Fruit fly (Drosophila melanogaster) whole organism, embryonic: ENCODE data around the gene CG14052.
A peak's percentile ranks its signal among the peaks of the same experiment; 100 is the strongest.

Experiments used
- B-H1 ChIP-seq: fragments of 200-800 bp; sonication (Bioruptor generic); IDR thresholded peaks from 3 replicates; pipeline ENCODE4 v1.3.6; 2022; ENCODE audit warnings: missing biosample characterization, missing genetic modification characterization
- BEAF-32 ChIP-seq: fragments of 200-800 bp; sonication (Bioruptor generic); optimal IDR thresholded peaks from 3 replicates; lab custom pipeline; 2017; ENCODE audit warnings: missing biosample characterization, missing genetic modification characterization, mild to moderate bottlenecking, moderate library complexity, missing genetic modification reagents
- CG10321 ChIP-seq: fragments of 200-800 bp; sonication (Bioruptor generic); IDR thresholded peaks from 2 replicates; pipeline ENCODE4 v1.3.6; 2022; ENCODE audit warnings: missing biosample characterization, missing genetic modification characterization
- CG11696 ChIP-seq: fragments of 200-800 bp; sonication (Bioruptor generic); IDR thresholded peaks from 2 replicates; pipeline ENCODE4 v1.3.6; 2022; ENCODE audit warnings: missing biosample characterization, missing genetic modification characterization
- CG12219 ChIP-seq: fragments of 200-800 bp; sonication (Bioruptor generic); optimal IDR thresholded peaks from 3 replicates; lab custom pipeline; 2018; ENCODE audit warnings: missing biosample characterization, mild to moderate bottlenecking, missing genetic modification characterization
- CG1233 ChIP-seq: fragments of 200-800 bp; sonication (Bioruptor generic); optimal IDR thresholded peaks from 4 replicates; lab custom pipeline; 2018; ENCODE audit warnings: missing biosample characterization, mild to moderate bottlenecking, missing genetic modification characterization
- CG13624 ChIP-seq: fragments of 200-800 bp; sonication (Bioruptor generic); optimal IDR thresholded peaks from 2 replicates; lab custom pipeline; 2016; ENCODE audit warnings: missing biosample characterization, missing genetic modification characterization
- CG15514 ChIP-seq: fragments of 200-800 bp; sonication (Bioruptor generic); optimal IDR thresholded peaks from 3 replicates; lab custom pipeline; 2017; ENCODE audit warnings: missing biosample characterization, missing genetic modification characterization, mild to moderate bottlenecking, moderate library complexity, missing genetic modification reagents
- CG17328 ChIP-seq: fragments of 200-800 bp; sonication (Bioruptor generic); IDR thresholded peaks from 2 replicates; pipeline ENCODE4 v1.3.6; 2022; ENCODE audit warnings: missing biosample characterization, missing genetic modification characterization
- CG17361 ChIP-seq: fragments of 200-800 bp; sonication (Bioruptor generic); IDR thresholded peaks from 3 replicates; pipeline ENCODE4 v1.3.6; 2022; ENCODE audit warnings: missing biosample characterization, missing genetic modification characterization
- CG17568 ChIP-seq: fragments of 200-800 bp; sonication (Bioruptor generic); optimal IDR thresholded peaks from 2 replicates; lab custom pipeline; 2018; ENCODE audit warnings: missing biosample characterization, mild to moderate bottlenecking, missing genetic modification characterization, moderate library complexity
- CG1832 ChIP-seq: fragments of 200-800 bp; sonication (Bioruptor generic); optimal IDR thresholded peaks from 2 replicates; lab custom pipeline; 2017; ENCODE audit warnings: missing biosample characterization, mild to moderate bottlenecking, missing genetic modification characterization, inconsistent platforms
- CG18599 ChIP-seq: fragments of 200-800 bp; sonication (Bioruptor generic); optimal IDR thresholded peaks from 3 replicates; lab custom pipeline; 2017; ENCODE audit warnings: missing biosample characterization, missing genetic modification characterization, mild to moderate bottlenecking, moderate library complexity, missing genetic modification reagents
- CG18619 ChIP-seq: fragments of 200-800 bp; sonication (Bioruptor generic); optimal IDR thresholded peaks from 3 replicates; lab custom pipeline; 2017; ENCODE audit warnings: missing biosample characterization, mild to moderate bottlenecking, missing genetic modification characterization
- CG31224 ChIP-seq: fragments of 200-800 bp; sonication (Bioruptor generic); IDR thresholded peaks from 2 replicates; pipeline ENCODE4 v1.3.6; 2022; ENCODE audit warnings: missing biosample characterization, missing genetic modification characterization
- CG4730 ChIP-seq: fragments of 200-800 bp; sonication (Bioruptor generic); IDR thresholded peaks from 2 replicates; pipeline ENCODE4 v1.3.6; 2022; ENCODE audit warnings: missing biosample characterization, missing genetic modification characterization
- CG7271 ChIP-seq: fragments of 200-800 bp; sonication (Bioruptor generic); optimal IDR thresholded peaks from 2 replicates; lab custom pipeline; 2018; ENCODE audit warnings: missing biosample characterization, mild to moderate bottlenecking, missing genetic modification characterization, moderate library complexity
- CG8290 ChIP-seq, 3 experiments: fragments of 200-800 bp; sonication (Bioruptor generic); optimal IDR thresholded peaks; 2 replicates each; lab custom pipeline; 2016 to 2019; ENCODE audit warnings: missing biosample characterization in 3 of 3, missing genetic modification characterization in 3 of 3, mild to moderate bottlenecking in 2 of 3, moderate library complexity in 1 of 3
- CG8359 ChIP-seq: fragments of 200-800 bp; sonication (Bioruptor generic); optimal IDR thresholded peaks from 2 replicates; lab custom pipeline; 2017; ENCODE audit warnings: missing biosample characterization, mild to moderate bottlenecking, missing genetic modification characterization, borderline replicate concordance
- D19A ChIP-seq: fragments of 200-800 bp; optimal IDR thresholded peaks from 3 replicates; lab custom pipeline; 2019; ENCODE audit warnings: missing biosample characterization, mild to moderate bottlenecking, missing genetic modification characterization, moderate library complexity
- HHEX ChIP-seq: fragments of 200-800 bp; sonication (Bioruptor generic); optimal IDR thresholded peaks from 3 replicates; lab custom pipeline; 2017; ENCODE audit warnings: missing biosample characterization, mild to moderate bottlenecking, missing genetic modification characterization, missing genetic modification reagents
- Jarid2 ChIP-seq: fragments of 200-800 bp; sonication (Bioruptor generic); optimal IDR thresholded peaks from 3 replicates; lab custom pipeline; 2017; ENCODE audit warnings: mild to moderate bottlenecking, missing biosample characterization, missing genetic modification reagents, missing genetic modification characterization
- Med ChIP-seq: fragments of 200-800 bp; sonication (Bioruptor generic); peaks from one replicate; lab custom pipeline; 2016; ENCODE audit warnings: missing biosample characterization, missing genetic modification characterization, mild to moderate bottlenecking, inconsistent platforms, moderate library complexity
- Mrtf ChIP-seq: fragments of 200-800 bp; sonication (Bioruptor generic); IDR thresholded peaks from 3 replicates; pipeline ENCODE4 v1.3.6; 2022; ENCODE audit warnings: missing biosample characterization, missing genetic modification characterization
- Nf-YB ChIP-seq: fragments of 200-800 bp; sonication (Bioruptor generic); optimal IDR thresholded peaks from 3 replicates; lab custom pipeline; 2019; ENCODE audit warnings: missing biosample characterization, mild to moderate bottlenecking, missing genetic modification characterization, moderate library complexity
- Nf-YC ChIP-seq: fragments of 200-800 bp; optimal IDR thresholded peaks from 3 replicates; lab custom pipeline; 2019; ENCODE audit warnings: missing biosample characterization, mild to moderate bottlenecking, missing genetic modification characterization, moderate library complexity
- Six4 ChIP-seq: fragments of 200-800 bp; sonication (Bioruptor generic); optimal IDR thresholded peaks from 2 replicates; lab custom pipeline; 2016; ENCODE audit warnings: missing biosample characterization, missing genetic modification characterization
- Spps ChIP-seq: fragments of 200-800 bp; sonication (Bioruptor generic); optimal IDR thresholded peaks from 2 replicates; lab custom pipeline; 2018; ENCODE audit warnings: missing biosample characterization, mild to moderate bottlenecking, missing genetic modification characterization
- Trl ChIP-seq, 3 experiments: fragments of >200 bp in 2 of 3; fragments of 200-800 bp in 1 of 3; sonication (Bioruptor generic) in 1 of 3; optimal IDR thresholded peaks; 2 replicates in 1 of 3; 3 replicates in 2 of 3; lab custom pipeline; 2016 to 2017; ENCODE audit warnings: missing biosample characterization in 1 of 3, missing genetic modification characterization in 1 of 3
- ato ChIP-seq: fragments of 200-800 bp; sonication (Bioruptor generic); IDR thresholded peaks from 2 replicates; pipeline ENCODE4 v1.3.6; 2022; ENCODE audit warnings: missing biosample characterization, missing genetic modification characterization; ENCODE audit not compliant: partially characterized antibody
- cato ChIP-seq: fragments of 200-800 bp; sonication (Bioruptor generic); optimal IDR thresholded peaks from 2 replicates; lab custom pipeline; 2016; ENCODE audit warnings: missing biosample characterization, missing genetic modification characterization, borderline replicate concordance
- dpn ChIP-seq, 2 experiments: fragments of 200-800 bp; sonication (Bioruptor generic); optimal IDR thresholded peaks; 3 replicates each; lab custom pipeline; 2016; ENCODE audit warnings: missing biosample characterization in 2 of 2, missing genetic modification characterization in 2 of 2
- dysf ChIP-seq: fragments of 200-800 bp; sonication (Bioruptor generic); IDR thresholded peaks from 3 replicates; pipeline ENCODE4 v1.3.6; 2022; ENCODE audit warnings: missing biosample characterization, missing genetic modification characterization
- ewg ChIP-seq: fragments of 200-800 bp; sonication (Bioruptor generic); optimal IDR thresholded peaks from 3 replicates; lab custom pipeline; 2017; ENCODE audit warnings: mild to moderate bottlenecking, missing biosample characterization, missing genetic modification reagents, missing genetic modification characterization
- gcm2 ChIP-seq: fragments of 200-800 bp; sonication (Bioruptor generic); optimal IDR thresholded peaks from 2 replicates; lab custom pipeline; 2016; ENCODE audit warnings: missing biosample characterization, missing genetic modification characterization
- gsb-n ChIP-seq: fragments of 200-800 bp; sonication (Bioruptor generic); optimal IDR thresholded peaks from 3 replicates; lab custom pipeline; 2018; ENCODE audit warnings: missing biosample characterization, mild to moderate bottlenecking, missing genetic modification characterization
- hkb ChIP-seq, 2 experiments: fragments of 200-800 bp in 1 of 2; fragments of >200 bp in 1 of 2; sonication (Bioruptor generic) in 1 of 2; IDR thresholded peaks in 1 of 2; optimal IDR thresholded peaks in 1 of 2; 2 replicates each; pipeline versions ENCODE4 v1.3.6 to Lab custom; 2017 to 2022; ENCODE audit warnings: missing biosample characterization in 1 of 2, missing genetic modification characterization in 1 of 2
- phol ChIP-seq: fragments of 200-800 bp; sonication (Bioruptor generic); optimal IDR thresholded peaks from 3 replicates; lab custom pipeline; 2018; ENCODE audit warnings: missing biosample characterization, mild to moderate bottlenecking, missing genetic modification characterization, moderate library complexity
- pros ChIP-seq: fragments of 200-800 bp; sonication (Bioruptor generic); optimal IDR thresholded peaks from 3 replicates; lab custom pipeline; 2019; ENCODE audit warnings: missing biosample characterization, mild to moderate bottlenecking, missing genetic modification characterization, moderate library complexity
- repo ChIP-seq: fragments of 200-800 bp; sonication (Bioruptor generic); optimal IDR thresholded peaks from 2 replicates; lab custom pipeline; 2016; ENCODE audit warnings: missing biosample characterization, missing genetic modification characterization
- run ChIP-seq: fragments of 200-800 bp; sonication (Bioruptor generic); optimal IDR thresholded peaks from 3 replicates; lab custom pipeline; 2018; ENCODE audit warnings: missing biosample characterization, mild to moderate bottlenecking, missing genetic modification characterization
- sim ChIP-seq: fragments of 200-800 bp; sonication (Bioruptor generic); IDR thresholded peaks from 2 replicates; pipeline ENCODE4 v1.3.6; 2022; ENCODE audit warnings: missing biosample characterization, missing genetic modification characterization
- slbo ChIP-seq: fragments of 200-800 bp; sonication (Bioruptor generic); IDR thresholded peaks from 2 replicates; pipeline ENCODE4 v1.3.6; 2022; ENCODE audit warnings: missing biosample characterization, missing genetic modification characterization
- slou ChIP-seq: fragments of 200-800 bp; sonication (Bioruptor generic); optimal IDR thresholded peaks from 3 replicates; lab custom pipeline; 2016; ENCODE audit warnings: missing biosample characterization, missing genetic modification characterization
- sob ChIP-seq: fragments of 200-800 bp; sonication (Bioruptor generic); IDR thresholded peaks from 2 replicates; pipeline ENCODE4 v1.3.6; 2022; ENCODE audit warnings: missing biosample characterization, missing genetic modification characterization
- tll ChIP-seq, 2 experiments: fragments of 200-800 bp in 1 of 2; fragments of >200 bp in 1 of 2; sonication (Bioruptor generic) in 1 of 2; optimal IDR thresholded peaks; 2 replicates each; lab custom pipeline; 2017 to 2019; ENCODE audit warnings: missing biosample characterization in 2 of 2, missing genetic modification characterization in 2 of 2, mild to moderate bottlenecking in 1 of 2, moderate library complexity in 1 of 2
- tx ChIP-seq: fragments of 200-800 bp; sonication (Bioruptor generic); optimal IDR thresholded peaks from 2 replicates; lab custom pipeline; 2016; ENCODE audit warnings: missing biosample characterization, missing genetic modification characterization
- yki ChIP-seq: fragments of >200 bp; optimal IDR thresholded peaks from 3 replicates; lab custom pipeline; 2018
- z ChIP-seq: fragments of 200-800 bp; sonication (Bioruptor generic); IDR thresholded peaks from 3 replicates; pipeline ENCODE4 v1.3.6; 2022; ENCODE audit warnings: missing biosample characterization, missing genetic modification characterization
- zf30C ChIP-seq: fragments of 200-800 bp; sonication (Bioruptor generic); optimal IDR thresholded peaks from 3 replicates; lab custom pipeline; 2018; ENCODE audit warnings: missing biosample characterization, mild to moderate bottlenecking, missing genetic modification characterization

The CG14052 gene

DNA sequence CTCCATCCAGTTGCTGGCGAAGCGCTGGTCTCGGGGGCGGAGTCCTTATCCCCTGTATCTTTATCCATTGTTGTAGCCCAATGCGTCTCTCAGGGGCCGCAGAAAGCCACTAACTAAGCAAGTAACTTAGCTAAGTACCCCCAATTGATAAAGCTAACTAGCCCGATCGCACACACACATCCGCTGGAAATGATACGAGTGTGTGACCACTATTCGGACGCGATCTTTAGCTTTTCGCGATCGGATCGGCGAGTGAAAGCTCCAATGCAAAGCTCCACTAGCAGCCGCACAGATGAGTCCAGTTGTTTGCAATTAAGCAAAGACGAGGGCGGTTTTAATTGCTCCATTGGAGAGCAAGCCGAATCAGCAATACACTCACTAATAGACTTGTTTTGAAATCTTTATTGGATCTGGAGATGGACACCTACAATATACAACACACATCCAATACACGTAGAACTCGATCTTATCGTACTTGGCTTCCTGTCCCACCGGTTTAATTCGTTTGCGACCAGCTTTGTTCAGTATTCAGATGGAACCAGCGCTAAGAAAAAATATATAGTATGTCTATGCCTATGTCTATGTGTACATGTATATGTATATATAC is 30.6 kb downstream of the CG14052 start, which contains the start of gene CG3091 (continued):
- no peak for TF ChIP-seq Nf-YB (GFP tag; lab: Kevin White, UChicago)
- no peak for TF ChIP-seq gsb-n (tag; lab: Kevin White, UChicago)
- no peak for TF ChIP-seq Six4
- no peak for TF ChIP-seq Spps (tag; lab: Kevin White, UChicago)
- TF ChIP-seq dpn (GFP tag; optimal IDR thresholded peaks at IDR 0.05; lab: Kevin White, UChicago): peak in 1 of 2 experiments; percentile 23
- TF ChIP-seq CG17328 (GFP tag; lab: Robert Waterston, UW): no peak
- TF ChIP-seq Nf-YC (tag; lab: Kevin White, UChicago): no peak
- no peak for TF ChIP-seq Jarid2 (GFP tag; lab: Kevin White, UChicago)
- TF ChIP-seq run (tag; lab: Kevin White, UChicago): no peak
- TF ChIP-seq HHEX: no peak
- no peak for TF ChIP-seq CG7271 (tag; lab: Kevin White, UChicago)
- no peak for TF ChIP-seq phol (tag; lab: Kevin White, UChicago)
- TF ChIP-seq sim: no peak
- no peak for TF ChIP-seq zf30C (GFP tag; lab: Kevin White, UChicago)
- no peak for TF ChIP-seq CG8290 (GFP tag; optimal IDR thresholded peaks at IDR 0.05; lab: Kevin White, UChicago)
- peak in 1 of 2 experiments; percentile 27 for TF ChIP-seq CG8290 (tag; optimal IDR thresholded peaks at IDR 0.05; lab: Kevin White, UChicago)
- TF ChIP-seq z: 0 out of 3 replicates have a peak, but pooled peaks have one; percentile 39
- TF ChIP-seq gcm2 (GFP tag; lab: Kevin White, UChicago): no peak
- TF ChIP-seq dysf (GFP tag; lab: Robert Waterston, UW): peak; percentile 63; the same call in 2 of the 3 replicates
- TF ChIP-seq D19A (tag; lab: Kevin White, UChicago): peak; percentile 80
- no peak for TF ChIP-seq CG10321 (GFP tag; lab: Robert Waterston, UW)
- no peak for TF ChIP-seq CG11696 (GFP tag; lab: Robert Waterston, UW)
- TF ChIP-seq tll (GFP tag; optimal IDR thresholded peaks at IDR 0.05; lab: Kevin White, UChicago): no peak
- no peak for TF ChIP-seq Mrtf (GFP tag; lab: Robert Waterston, UW)
- TF ChIP-seq CG18599 (GFP tag; lab: Kevin White, UChicago): peak; percentile 43
- no peak for TF ChIP-seq CG12219 (GFP tag; lab: Kevin White, UChicago)
- peak; percentile 26; the same call in 1 of the 2 replicates for TF ChIP-seq slbo (GFP tag; lab: Robert Waterston, UW)
- TF ChIP-seq CG15514: peak; percentile 24
- no peak for TF ChIP-seq ewg
- no peak for TF ChIP-seq CG17568 (GFP tag; lab: Kevin White, UChicago)
- no peak for TF ChIP-seq CG17361 (GFP tag; lab: Robert Waterston, UW)
- no peak for TF ChIP-seq CG8359
- peak; percentile 12; the same call in 1 of the 2 replicates for TF ChIP-seq sob
- no peak for TF ChIP-seq BEAF-32 (GFP tag; lab: Kevin White, UChicago)
- TF ChIP-seq CG4730 (GFP tag; lab: Robert Waterston, UW): no peak
- no peak for TF ChIP-seq slou (GFP tag; lab: Kevin White, UChicago)
- no peak for TF ChIP-seq ato
- TF ChIP-seq hkb (optimal IDR thresholded peaks at IDR 0.05; lab: Kevin White, UChicago): no peak
- TF ChIP-seq hkb (GFP tag; IDR thresholded peaks at IDR 0.05; lab: Robert Waterston, UW): no peak

DNA sequence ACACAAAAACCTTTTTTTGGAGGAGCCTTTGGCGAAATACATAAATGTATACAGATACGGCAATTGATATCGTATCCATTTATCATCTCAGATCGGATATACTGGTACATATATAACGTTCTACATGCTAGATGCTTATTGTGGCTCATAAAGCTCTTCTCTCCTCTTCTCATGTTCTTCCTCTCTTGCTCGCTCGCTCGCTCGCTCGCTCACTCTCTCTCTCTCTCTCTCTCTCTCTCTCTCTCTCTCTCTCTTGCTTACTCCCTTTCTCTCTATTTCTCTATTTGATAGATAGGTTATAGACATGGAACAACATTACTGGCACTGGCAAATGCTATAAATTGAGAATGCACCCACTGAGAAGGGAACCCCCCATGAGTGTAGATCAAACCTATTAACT is 31.5 kb downstream of the CG14052 start:
- no peak for TF ChIP-seq HHEX
- TF ChIP-seq CG1233: no peak
- TF ChIP-seq CG18619 (GFP tag; lab: Kevin White, UChicago): no peak
- peak; percentile 71 to 95 for TF ChIP-seq Trl (optimal IDR thresholded peaks at IDR 0.05; lab: Kevin White, UChicago)
- TF ChIP-seq Trl (GFP tag; optimal IDR thresholded peaks at IDR 0.05; lab: Kevin White, UChicago): no peak
- no peak for TF ChIP-seq repo (GFP tag; lab: Kevin White, UChicago)
- no peak for TF ChIP-seq CG31224
- no peak for TF ChIP-seq cato (GFP tag; lab: Kevin White, UChicago)
- peak; percentile 38 for TF ChIP-seq yki (lab: Kevin White, UChicago)
- TF ChIP-seq CG13624 (GFP tag; lab: Kevin White, UChicago): no peak
- no peak for TF ChIP-seq pros (GFP tag; lab: Kevin White, UChicago)
- TF ChIP-seq CG1832 (GFP tag; lab: Kevin White, UChicago): peak; percentile 70
- TF ChIP-seq Med (GFP tag; lab: Kevin White, UChicago): peak; percentile 29
- TF ChIP-seq tx (GFP tag; lab: Kevin White, UChicago): no peak
- no peak for TF ChIP-seq B-H1 (GFP tag; lab: Robert Waterston, UW)
